Fruit fly (Drosophila melanogaster) whole organism, embryonic: ENCODE measurements around the gene sgll.

Source experiments
- Awh ChIP-seq: fragments of 200-800 bp; sonication (Bioruptor generic); IDR thresholded peaks from 2 replicates; pipeline ENCODE4, ENCODE4 v1.3.6; 2022; ENCODE audit warnings: missing biosample characterization, missing genetic modification characterization
- CG10462 ChIP-seq: fragments of 200-800 bp; sonication (Bioruptor generic); optimal IDR thresholded peaks from 2 replicates; lab custom pipeline; 2016; ENCODE audit warnings: missing biosample characterization, missing genetic modification characterization
- CG10543 ChIP-seq: fragments of 200-800 bp; sonication (Bioruptor generic); optimal IDR thresholded peaks from 3 replicates; lab custom pipeline; 2017; ENCODE audit warnings: missing biosample characterization, mild to moderate bottlenecking, missing genetic modification characterization, moderate library complexity
- CG10565 ChIP-seq: fragments of 200-800 bp; sonication (Bioruptor generic); optimal IDR thresholded peaks from 3 replicates; lab custom pipeline; 2016; ENCODE audit warnings: missing biosample characterization, mild to moderate bottlenecking, missing genetic modification characterization
- CG11093 ChIP-seq: fragments of 200-800 bp; sonication (Bioruptor generic); IDR thresholded peaks from 3 replicates; pipeline ENCODE4 v1.3.6; 2022; ENCODE audit warnings: missing biosample characterization, missing genetic modification characterization
- CG11247 ChIP-seq: fragments of 200-800 bp; sonication (Bioruptor generic); IDR thresholded peaks from 2 replicates; pipeline ENCODE4 v1.3.6; 2022; ENCODE audit warnings: missing biosample characterization, missing genetic modification characterization
- CG12155 ChIP-seq: fragments of 200-800 bp; sonication (Bioruptor generic); optimal IDR thresholded peaks from 3 replicates; lab custom pipeline; 2016; ENCODE audit warnings: missing biosample characterization, missing genetic modification characterization
- CG12769 ChIP-seq: fragments of 200-800 bp; sonication (Bioruptor generic); optimal IDR thresholded peaks from 2 replicates; lab custom pipeline; 2019; ENCODE audit warnings: missing biosample characterization, mild to moderate bottlenecking, missing genetic modification characterization, moderate library complexity
- CG13775 ChIP-seq: fragments of 200-800 bp; sonication (Bioruptor generic); optimal IDR thresholded peaks from 3 replicates; lab custom pipeline; 2017; ENCODE audit warnings: missing biosample characterization, mild to moderate bottlenecking, missing genetic modification characterization
- CG14050 ChIP-seq: fragments of 200-800 bp; sonication (Bioruptor generic); IDR thresholded peaks from 3 replicates; pipeline ENCODE4 v1.3.6; 2022; ENCODE audit warnings: missing biosample characterization, missing genetic modification characterization
- CG14667 ChIP-seq: fragments of 200-800 bp; sonication (Bioruptor generic); IDR thresholded peaks from 2 replicates; pipeline ENCODE4 v1.3.6; 2022; ENCODE audit warnings: missing biosample characterization, missing genetic modification characterization
- CG14965 ChIP-seq: fragments of 200-800 bp; sonication (Bioruptor generic); optimal IDR thresholded peaks from 2 replicates; lab custom pipeline; 2016; ENCODE audit warnings: missing biosample characterization, missing genetic modification characterization, borderline replicate concordance
- CG15514 ChIP-seq: fragments of 200-800 bp; sonication (Bioruptor generic); optimal IDR thresholded peaks from 3 replicates; lab custom pipeline; 2017; ENCODE audit warnings: missing biosample characterization, missing genetic modification characterization, mild to moderate bottlenecking, moderate library complexity, missing genetic modification reagents
- CG17328 ChIP-seq: fragments of 200-800 bp; sonication (Bioruptor generic); IDR thresholded peaks from 2 replicates; pipeline ENCODE4 v1.3.6; 2022; ENCODE audit warnings: missing biosample characterization, missing genetic modification characterization
- CG18476 ChIP-seq: fragments of 200-800 bp; sonication (Bioruptor generic); optimal IDR thresholded peaks from 2 replicates; lab custom pipeline; 2016; ENCODE audit warnings: missing biosample characterization, mild to moderate bottlenecking, missing genetic modification characterization
- CG18599 ChIP-seq: fragments of 200-800 bp; sonication (Bioruptor generic); optimal IDR thresholded peaks from 3 replicates; lab custom pipeline; 2017; ENCODE audit warnings: missing biosample characterization, missing genetic modification characterization, mild to moderate bottlenecking, moderate library complexity, missing genetic modification reagents
- CG34376 ChIP-seq: fragments of 200-800 bp; sonication (Bioruptor generic); optimal IDR thresholded peaks from 2 replicates; lab custom pipeline; 2018; ENCODE audit warnings: missing biosample characterization, mild to moderate bottlenecking, missing genetic modification characterization
- CG3838 ChIP-seq: fragments of 200-800 bp; sonication (Bioruptor generic); optimal IDR thresholded peaks from 3 replicates; lab custom pipeline; 2016; ENCODE audit warnings: missing biosample characterization, missing genetic modification characterization
- CG4360 ChIP-seq: fragments of 200-800 bp; sonication (Bioruptor generic); IDR thresholded peaks from 2 replicates; pipeline ENCODE4 v1.3.6; 2022; ENCODE audit warnings: missing biosample characterization, missing genetic modification characterization
- CG5180 ChIP-seq: fragments of 200-800 bp; sonication (Bioruptor generic); optimal IDR thresholded peaks from 3 replicates; lab custom pipeline; 2017; ENCODE audit warnings: missing biosample characterization, missing genetic modification characterization, mild to moderate bottlenecking, moderate library complexity, missing genetic modification reagents
- CG5245 ChIP-seq: fragments of 200-800 bp; sonication (Bioruptor generic); optimal IDR thresholded peaks from 3 replicates; lab custom pipeline; 2016; ENCODE audit warnings: missing biosample characterization, missing genetic modification characterization
- CG6689 ChIP-seq: fragments of 200-800 bp; sonication (Bioruptor generic); IDR thresholded peaks from 2 replicates; pipeline ENCODE4 v1.3.6; 2022; ENCODE audit warnings: missing biosample characterization, missing genetic modification characterization
- CG8359 ChIP-seq: fragments of 200-800 bp; sonication (Bioruptor generic); optimal IDR thresholded peaks from 2 replicates; lab custom pipeline; 2017; ENCODE audit warnings: missing biosample characterization, mild to moderate bottlenecking, missing genetic modification characterization, borderline replicate concordance
- CG9727 ChIP-seq: fragments of 200-800 bp; sonication (Bioruptor generic); optimal IDR thresholded peaks from 3 replicates; lab custom pipeline; 2017; ENCODE audit warnings: missing biosample characterization, mild to moderate bottlenecking, missing genetic modification characterization
- Chrac-16 ChIP-seq: fragments of 200-800 bp; sonication (Bioruptor generic); optimal IDR thresholded peaks from 3 replicates; lab custom pipeline; 2016; ENCODE audit warnings: missing biosample characterization, missing genetic modification characterization
- Deaf1 ChIP-seq: fragments of 200-800 bp; optimal IDR thresholded peaks from 3 replicates; lab custom pipeline; 2019; ENCODE audit warnings: missing biosample characterization, mild to moderate bottlenecking, missing genetic modification characterization, moderate library complexity
- Fer1 ChIP-seq: fragments of 200-800 bp; sonication (Bioruptor generic); optimal IDR thresholded peaks from 2 replicates; lab custom pipeline; 2017; ENCODE audit warnings: missing biosample characterization, mild to moderate bottlenecking, missing genetic modification characterization
- Fer3 ChIP-seq: fragments of 200-800 bp; sonication (Bioruptor generic); optimal IDR thresholded peaks from 2 replicates; lab custom pipeline; 2018; ENCODE audit warnings: missing biosample characterization, mild to moderate bottlenecking, missing genetic modification characterization, moderate library complexity
- GATAe ChIP-seq: fragments of 200-800 bp; sonication (Bioruptor generic); conservative IDR thresholded peaks from 2 replicates; pipeline ENCODE4 v1.3.6; 2022; ENCODE audit warnings: missing biosample characterization, missing genetic modification characterization
- HmgZ ChIP-seq: fragments of 200-800 bp; sonication (Bioruptor generic); optimal IDR thresholded peaks from 2 replicates; lab custom pipeline; 2018; ENCODE audit warnings: missing biosample characterization, mild to moderate bottlenecking, missing genetic modification characterization
- Hr39 ChIP-seq: fragments of >200 bp; optimal IDR thresholded peaks from 2 replicates; lab custom pipeline; 2017
- Jarid2 ChIP-seq: fragments of 200-800 bp; sonication (Bioruptor generic); optimal IDR thresholded peaks from 3 replicates; lab custom pipeline; 2017; ENCODE audit warnings: mild to moderate bottlenecking, missing biosample characterization, missing genetic modification reagents, missing genetic modification characterization
- Mes4 ChIP-seq: fragments of 200-800 bp; sonication (Bioruptor generic); optimal IDR thresholded peaks from 2 replicates; lab custom pipeline; 2016; ENCODE audit warnings: missing biosample characterization, missing genetic modification characterization
- NC2α ChIP-seq: fragments of 200-800 bp; sonication (Bioruptor generic); optimal IDR thresholded peaks from 2 replicates; lab custom pipeline; 2016; ENCODE audit warnings: missing biosample characterization, missing genetic modification characterization
- NfI ChIP-seq: fragments of 200-800 bp; sonication (Bioruptor generic); optimal IDR thresholded peaks from 3 replicates; lab custom pipeline; 2018; ENCODE audit warnings: missing biosample characterization, mild to moderate bottlenecking, missing genetic modification characterization, moderate library complexity
- ara ChIP-seq: fragments of 200-800 bp; sonication (Bioruptor generic); IDR thresholded peaks from 2 replicates; pipeline ENCODE4 v1.3.6; 2022; ENCODE audit warnings: missing biosample characterization, missing genetic modification characterization
- chinmo ChIP-seq: fragments of 200-800 bp; sonication (Bioruptor generic); IDR thresholded peaks from 4 replicates; pipeline ENCODE4 v1.3.6; 2022; ENCODE audit warnings: missing biosample characterization, missing genetic modification characterization; ENCODE audit not compliant: partially characterized antibody
- crc ChIP-seq: fragments of 200-800 bp; sonication (Bioruptor generic); optimal IDR thresholded peaks from 2 replicates; lab custom pipeline; 2016; ENCODE audit warnings: missing biosample characterization, missing genetic modification characterization
- exex ChIP-seq: fragments of 200-800 bp; sonication (Bioruptor generic); optimal IDR thresholded peaks from 4 replicates; lab custom pipeline; 2018; ENCODE audit warnings: missing biosample characterization, mild to moderate bottlenecking, missing genetic modification characterization, moderate library complexity
- eyg ChIP-seq: fragments of 200-800 bp; sonication (Bioruptor generic); optimal IDR thresholded peaks from 3 replicates; lab custom pipeline; 2016; ENCODE audit warnings: missing biosample characterization, missing genetic modification characterization
- gce ChIP-seq: fragments of 200-800 bp; sonication (Bioruptor generic); IDR thresholded peaks from 3 replicates; pipeline ENCODE4 v1.3.6; 2022; ENCODE audit warnings: missing biosample characterization, missing genetic modification characterization
- gcm ChIP-seq: fragments of 200-800 bp; sonication (Bioruptor generic); optimal IDR thresholded peaks from 2 replicates; lab custom pipeline; 2019; ENCODE audit warnings: missing biosample characterization, mild to moderate bottlenecking, missing genetic modification characterization, moderate library complexity
- gsb-n ChIP-seq: fragments of 200-800 bp; sonication (Bioruptor generic); optimal IDR thresholded peaks from 3 replicates; lab custom pipeline; 2018; ENCODE audit warnings: missing biosample characterization, mild to moderate bottlenecking, missing genetic modification characterization
- h ChIP-seq: fragments of >200 bp; optimal IDR thresholded peaks from 2 replicates; lab custom pipeline; 2017
- mld ChIP-seq: fragments of 200-800 bp; sonication (Bioruptor generic); IDR thresholded peaks from 3 replicates; pipeline ENCODE4 v1.3.6; 2022; ENCODE audit warnings: missing biosample characterization, missing genetic modification characterization; ENCODE audit not compliant: partially characterized antibody
- slou ChIP-seq: fragments of 200-800 bp; sonication (Bioruptor generic); optimal IDR thresholded peaks from 3 replicates; lab custom pipeline; 2016; ENCODE audit warnings: missing biosample characterization, missing genetic modification characterization
- so ChIP-seq: fragments of 200-800 bp; sonication (Bioruptor generic); IDR thresholded peaks from 3 replicates; pipeline ENCODE4 v1.3.6; 2022; ENCODE audit warnings: missing biosample characterization, missing genetic modification characterization
- sug ChIP-seq: fragments of 200-800 bp; optimal IDR thresholded peaks from 2 replicates; lab custom pipeline; 2019; ENCODE audit warnings: missing biosample characterization, mild to moderate bottlenecking, missing genetic modification characterization, moderate library complexity
- tin ChIP-seq: fragments of 200-800 bp; sonication (Bioruptor generic); optimal IDR thresholded peaks from 3 replicates; lab custom pipeline; 2016; ENCODE audit warnings: missing biosample characterization, missing genetic modification characterization
- toy ChIP-seq: fragments of 200-800 bp; sonication (Bioruptor generic); IDR thresholded peaks from 2 replicates; pipeline ENCODE4 v1.3.6; 2022; ENCODE audit warnings: missing biosample characterization, missing genetic modification characterization
- wek ChIP-seq: fragments of 200-800 bp; sonication (Bioruptor generic); optimal IDR thresholded peaks from 3 replicates; lab custom pipeline; 2018; ENCODE audit warnings: missing biosample characterization, mild to moderate bottlenecking, missing genetic modification characterization, moderate library complexity

The sgll gene

DNA sequence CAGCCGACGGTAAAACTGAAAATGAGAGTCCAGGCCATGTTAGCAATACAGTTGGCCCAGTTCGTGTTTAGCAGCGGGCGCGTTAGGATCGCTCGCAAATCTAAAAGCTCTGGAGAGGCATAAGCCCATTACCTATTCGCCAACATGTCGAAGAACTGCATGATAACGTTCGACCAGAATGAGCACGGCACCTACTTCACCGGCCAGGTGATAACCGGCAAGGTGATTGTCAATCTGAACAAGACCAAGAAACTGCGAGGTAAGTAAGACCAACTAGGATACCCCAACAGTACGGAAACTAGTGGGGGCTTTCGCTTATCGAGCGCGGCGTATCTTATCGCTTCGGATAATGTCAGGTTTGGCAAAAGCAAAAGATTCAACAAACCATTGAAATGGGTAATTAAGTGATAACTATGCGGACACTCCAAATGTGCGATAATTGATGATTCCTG, 19.7 kb upstream of the sgll start, which contains the start of gene CG10086 (continued):
- TF ChIP-seq ara (GFP tag; lab: Robert Waterston, UW) (no peak), Fer3 (tag; lab: Kevin White, UChicago) (no peak), sug (peak; percentile 94), Jarid2 (GFP tag; lab: Kevin White, UChicago) (peak; percentile 1), so (GFP tag; lab: Robert Waterston, UW) (0 out of 3 replicates have a peak, but pooled peaks have one; percentile 19), exex (peak; percentile 99), Mes4 (GFP tag; lab: Kevin White, UChicago) (no peak), CG12155 (no peak), CG18476 (GFP tag; lab: Kevin White, UChicago) (no peak), gce (GFP tag; lab: Robert Waterston, UW) (no peak), NC2α (GFP tag; lab: Kevin White, UChicago) (no peak), CG11093 (GFP tag; lab: Robert Waterston, UW) (no peak), Fer1 (no peak), CG10543 (GFP tag; lab: Kevin White, UChicago) (peak; percentile 32), Deaf1 (peak; percentile 37), CG4360 (no peak), CG18599 (peak; percentile 34), CG5245 (no peak), toy (GFP tag; lab: Robert Waterston, UW) (no peak), CG15514 (GFP tag; lab: Kevin White, UChicago) (no peak), slou (GFP tag; lab: Kevin White, UChicago) (no peak), CG14965 (GFP tag; lab: Kevin White, UChicago) (no peak), CG14050 (GFP tag; lab: Robert Waterston, UW) (no peak), CG9727 (GFP tag; lab: Kevin White, UChicago) (no peak), gsb-n (tag; lab: Kevin White, UChicago) (no peak), CG14667 (GFP tag; lab: Robert Waterston, UW) (no peak), CG8359 (GFP tag; lab: Kevin White, UChicago) (no peak), GATAe (GFP tag; lab: Robert Waterston, UW) (peak; percentile 79), crc (GFP tag; lab: Kevin White, UChicago) (no peak), wek (no peak), CG17328 (GFP tag; lab: Robert Waterston, UW) (no peak), eyg (GFP tag; lab: Kevin White, UChicago) (no peak), CG10565 (GFP tag; lab: Kevin White, UChicago) (no peak), Awh (GFP tag; lab: Robert Waterston, UW) (no peak), Chrac-16 (GFP tag; lab: Kevin White, UChicago) (no peak), chinmo (GFP tag; lab: Robert Waterston, UW) (0 out of 4 replicates have a peak, but pooled peaks have one; percentile 14), CG11247 (GFP tag; lab: Robert Waterston, UW) (no peak), CG6689 (0 out of 2 replicates have a peak, but pooled peaks have one; percentile 4), CG34376 (GFP tag; lab: Kevin White, UChicago) (peak; percentile 86), CG5180 (GFP tag; lab: Kevin White, UChicago) (no peak), CG10462 (GFP tag; lab: Kevin White, UChicago) (no peak), CG3838 (GFP tag; lab: Kevin White, UChicago) (no peak), h (lab: Kevin White, UChicago) (no peak), HmgZ (tag; lab: Kevin White, UChicago) (peak; percentile 51), tin (GFP tag; lab: Kevin White, UChicago) (no peak), CG12769 (tag; lab: Kevin White, UChicago) (peak; percentile 30), NfI (no peak), gcm (GFP tag; lab: Kevin White, UChicago) (no peak), CG13775 (no peak), Hr39 (lab: Kevin White, UChicago) (no peak), mld (GFP tag; lab: Robert Waterston, UW) (no peak)
- TF ChIP-seq, all 482 proteins: peak for 18
